Fruit fly (Drosophila melanogaster) whole organism, prepupa: Measurements from ENCODE around the gene CG45089.

Source experiments
- Blimp-1 ChIP-seq: fragments of 200-800 bp; sonication (Bioruptor generic); optimal IDR thresholded peaks from 3 replicates; lab custom pipeline; 2017; ENCODE audit warnings: missing biosample characterization, missing genetic modification characterization, mild to moderate bottlenecking, moderate library complexity, missing genetic modification reagents
- CG10631 ChIP-seq: fragments of 200-800 bp; sonication (Bioruptor generic); optimal IDR thresholded peaks from 2 replicates; lab custom pipeline; 2016; ENCODE audit warnings: missing biosample characterization, missing genetic modification characterization
- CG11294 ChIP-seq: fragments of 200-800 bp; sonication (Bioruptor generic); IDR thresholded peaks from 2 replicates; pipeline ENCODE4 v1.3.6; 2022; ENCODE audit warnings: missing biosample characterization, missing genetic modification characterization
- CG11762 ChIP-seq: fragments of 200-800 bp; sonication (Bioruptor generic); optimal IDR thresholded peaks from 3 replicates; lab custom pipeline; 2016; ENCODE audit warnings: missing biosample characterization, missing genetic modification characterization; ENCODE audit not compliant: insufficient read depth
- CG11902 ChIP-seq: fragments of 200-800 bp; sonication (Bioruptor generic); optimal IDR thresholded peaks from 3 replicates; lab custom pipeline; 2016; ENCODE audit warnings: missing biosample characterization, missing genetic modification characterization
- CG1621 ChIP-seq: fragments of 200-800 bp; sonication (Bioruptor generic); optimal IDR thresholded peaks from 3 replicates; lab custom pipeline; 2018; ENCODE audit warnings: missing biosample characterization, mild to moderate bottlenecking, missing genetic modification characterization
- CG3032 ChIP-seq: fragments of 200-800 bp; optimal IDR thresholded peaks from 2 replicates; lab custom pipeline; 2019; ENCODE audit warnings: missing biosample characterization, mild to moderate bottlenecking, missing genetic modification characterization, moderate library complexity
- CG31627 ChIP-seq: fragments of 200-800 bp; sonication (Bioruptor generic); optimal IDR thresholded peaks from 3 replicates; lab custom pipeline; 2016; ENCODE audit warnings: missing biosample characterization, missing genetic modification characterization
- CG32006 ChIP-seq: fragments of 200-800 bp; sonication (Bioruptor generic); optimal IDR thresholded peaks from 3 replicates; lab custom pipeline; 2017; ENCODE audit warnings: missing biosample characterization, mild to moderate bottlenecking, missing genetic modification characterization
- CG34406 ChIP-seq: fragments of 200-800 bp; sonication (Bioruptor generic); optimal IDR thresholded peaks from 3 replicates; lab custom pipeline; 2016; ENCODE audit warnings: missing biosample characterization, missing genetic modification characterization
- CG4318 ChIP-seq: fragments of 200-800 bp; sonication (Bioruptor generic); optimal IDR thresholded peaks from 3 replicates; lab custom pipeline; 2017; ENCODE audit warnings: missing biosample characterization, mild to moderate bottlenecking, missing genetic modification characterization
- CG6163 ChIP-seq: fragments of 200-800 bp; sonication (Bioruptor generic); IDR thresholded peaks from 3 replicates; pipeline ENCODE4 v1.3.6; 2022; ENCODE audit warnings: missing biosample characterization, missing genetic modification characterization
- CG6808 ChIP-seq: fragments of 200-800 bp; sonication (Bioruptor generic); optimal IDR thresholded peaks from 3 replicates; lab custom pipeline; 2017; ENCODE audit warnings: missing biosample characterization, missing genetic modification characterization, mild to moderate bottlenecking, moderate library complexity, missing genetic modification reagents
- CG6854 ChIP-seq: fragments of 200-800 bp; sonication (Bioruptor generic); optimal IDR thresholded peaks from 2 replicates; lab custom pipeline; 2017; ENCODE audit warnings: missing biosample characterization, mild to moderate bottlenecking, missing genetic modification characterization
- CG8632 ChIP-seq: fragments of 200-800 bp; sonication (Bioruptor generic); optimal IDR thresholded peaks from 3 replicates; lab custom pipeline; 2016; ENCODE audit warnings: missing biosample characterization, missing genetic modification characterization
- CG9139 ChIP-seq: fragments of 200-800 bp; sonication (Bioruptor generic); optimal IDR thresholded peaks from 3 replicates; lab custom pipeline; 2017; ENCODE audit warnings: missing biosample characterization, mild to moderate bottlenecking, missing genetic modification characterization
- Eip75B ChIP-seq: fragments of 200-800 bp; sonication (Bioruptor generic); optimal IDR thresholded peaks from 3 replicates; lab custom pipeline; 2016; ENCODE audit warnings: missing biosample characterization, missing genetic modification characterization
- Eip78C ChIP-seq: fragments of 200-800 bp; sonication (Bioruptor generic); peaks from one replicate; lab custom pipeline; 2016; ENCODE audit warnings: missing biosample characterization, missing genetic modification characterization
- Eip93F ChIP-seq: fragments of 200-800 bp; sonication (Bioruptor generic); optimal IDR thresholded peaks from 2 replicates; lab custom pipeline; 2016; ENCODE audit warnings: missing biosample characterization, mild to moderate bottlenecking, missing genetic modification characterization
- Ets21C ChIP-seq: fragments of 200-800 bp; sonication (Bioruptor generic); optimal IDR thresholded peaks from 3 replicates; lab custom pipeline; 2016; ENCODE audit warnings: missing biosample characterization, missing genetic modification characterization
- Ets96B ChIP-seq: fragments of 200-800 bp; optimal IDR thresholded peaks from 2 replicates; lab custom pipeline; 2019; ENCODE audit warnings: missing biosample characterization, mild to moderate bottlenecking, missing genetic modification characterization, moderate library complexity
- Hr38 ChIP-seq: sonication (Bioruptor generic); optimal IDR thresholded peaks from 2 replicates; lab custom pipeline; 2016; ENCODE audit warnings: missing biosample characterization, missing genetic modification characterization
- Hr39 ChIP-seq: fragments of 200-800 bp; sonication (Bioruptor generic); optimal IDR thresholded peaks from 2 replicates; lab custom pipeline; 2016; ENCODE audit warnings: missing biosample characterization, missing genetic modification characterization
- Lpt ChIP-seq: fragments of 200-800 bp; sonication (Bioruptor generic); optimal IDR thresholded peaks from 3 replicates; lab custom pipeline; 2016; ENCODE audit warnings: missing biosample characterization, missing genetic modification characterization
- Met ChIP-seq: fragments of 200-800 bp; sonication (Bioruptor generic); optimal IDR thresholded peaks from 3 replicates; lab custom pipeline; 2016; ENCODE audit warnings: missing biosample characterization, missing genetic modification characterization
- OdsH ChIP-seq: fragments of 200-800 bp; sonication (Bioruptor generic); optimal IDR thresholded peaks from 3 replicates; lab custom pipeline; 2016; ENCODE audit warnings: missing biosample characterization, missing genetic modification characterization
- Smox ChIP-seq: fragments of 200-800 bp; sonication (Bioruptor generic); optimal IDR thresholded peaks from 3 replicates; lab custom pipeline; 2016; ENCODE audit warnings: missing biosample characterization, missing genetic modification characterization
- Sox102F ChIP-seq: fragments of 200-800 bp; sonication (Bioruptor generic); optimal IDR thresholded peaks from 2 replicates; lab custom pipeline; 2016; ENCODE audit warnings: missing biosample characterization, mild to moderate bottlenecking, missing genetic modification characterization
- Sox15 ChIP-seq: fragments of 200-800 bp; sonication (Bioruptor generic); optimal IDR thresholded peaks from 3 replicates; lab custom pipeline; 2016; ENCODE audit warnings: missing biosample characterization, missing genetic modification characterization
- achi ChIP-seq: fragments of 200-800 bp; sonication (Bioruptor generic); optimal IDR thresholded peaks from 3 replicates; lab custom pipeline; 2016; ENCODE audit warnings: missing biosample characterization, missing genetic modification characterization
- acj6 ChIP-seq: fragments of 200-800 bp; sonication (Bioruptor generic); optimal IDR thresholded peaks from 3 replicates; lab custom pipeline; 2016; ENCODE audit warnings: missing biosample characterization, missing genetic modification characterization
- cyc ChIP-seq: fragments of 200-800 bp; sonication (Bioruptor generic); optimal IDR thresholded peaks from 3 replicates; lab custom pipeline; 2016; ENCODE audit warnings: missing biosample characterization, missing genetic modification characterization
- dac ChIP-seq: fragments of 200-800 bp; sonication (Bioruptor generic); optimal IDR thresholded peaks from 2 replicates; lab custom pipeline; 2017; ENCODE audit warnings: missing biosample characterization, mild to moderate bottlenecking, missing genetic modification characterization
- dsx ChIP-seq: fragments of 200-800 bp; optimal IDR thresholded peaks from 3 replicates; lab custom pipeline; 2019; ENCODE audit warnings: missing biosample characterization, mild to moderate bottlenecking, missing genetic modification characterization, moderate library complexity; ENCODE audit not compliant: poor library complexity, severe bottlenecking
- esn ChIP-seq: fragments of 200-800 bp; sonication (Bioruptor generic); optimal IDR thresholded peaks from 2 replicates; lab custom pipeline; 2016; ENCODE audit warnings: missing biosample characterization, mild to moderate bottlenecking, missing genetic modification characterization, moderate library complexity
- fkh ChIP-seq: fragments of 200-800 bp; sonication (Bioruptor generic); optimal IDR thresholded peaks from 3 replicates; lab custom pipeline; 2017; ENCODE audit warnings: missing biosample characterization, mild to moderate bottlenecking, missing genetic modification characterization, moderate library complexity
- lz ChIP-seq: fragments of 200-800 bp; sonication (Bioruptor generic); optimal IDR thresholded peaks from 3 replicates; lab custom pipeline; 2016; ENCODE audit warnings: missing biosample characterization, missing genetic modification characterization
- net ChIP-seq: fragments of 200-800 bp; sonication (Bioruptor generic); optimal IDR thresholded peaks from 3 replicates; lab custom pipeline; 2016; ENCODE audit warnings: missing biosample characterization, missing genetic modification characterization
- pdm3 ChIP-seq: fragments of 200-800 bp; sonication (Bioruptor generic); optimal IDR thresholded peaks from 3 replicates; lab custom pipeline; 2016; ENCODE audit warnings: missing biosample characterization, missing genetic modification characterization
- salr ChIP-seq, 2 experiments: fragments of 200-800 bp; sonication (Bioruptor generic); optimal IDR thresholded peaks; 3 replicates each; lab custom pipeline; 2016 to 2018; ENCODE audit warnings: missing biosample characterization in 2 of 2, missing genetic modification characterization in 2 of 2, mild to moderate bottlenecking in 1 of 2
- spab ChIP-seq: fragments of 200-800 bp; sonication (Bioruptor generic); optimal IDR thresholded peaks from 2 replicates; lab custom pipeline; 2017; ENCODE audit warnings: missing biosample characterization, mild to moderate bottlenecking, missing genetic modification characterization, missing genetic modification reagents
- ss ChIP-seq, 2 experiments: fragments of 200-800 bp; sonication (Bioruptor generic); optimal IDR thresholded peaks; 2 replicates in 1 of 2; 3 replicates in 1 of 2; lab custom pipeline; 2017 to 2018; ENCODE audit warnings: mild to moderate bottlenecking in 2 of 2, missing biosample characterization in 2 of 2, missing genetic modification characterization in 2 of 2, moderate library complexity in 1 of 2
- svp ChIP-seq: fragments of 200-800 bp; sonication (Bioruptor generic); peaks from one replicate; lab custom pipeline; 2016; ENCODE audit warnings: missing biosample characterization, missing genetic modification characterization
- topi ChIP-seq: fragments of 200-800 bp; sonication (Bioruptor generic); optimal IDR thresholded peaks from 3 replicates; lab custom pipeline; 2016; ENCODE audit warnings: missing biosample characterization, missing genetic modification characterization

CG45089 gene

DNA sequence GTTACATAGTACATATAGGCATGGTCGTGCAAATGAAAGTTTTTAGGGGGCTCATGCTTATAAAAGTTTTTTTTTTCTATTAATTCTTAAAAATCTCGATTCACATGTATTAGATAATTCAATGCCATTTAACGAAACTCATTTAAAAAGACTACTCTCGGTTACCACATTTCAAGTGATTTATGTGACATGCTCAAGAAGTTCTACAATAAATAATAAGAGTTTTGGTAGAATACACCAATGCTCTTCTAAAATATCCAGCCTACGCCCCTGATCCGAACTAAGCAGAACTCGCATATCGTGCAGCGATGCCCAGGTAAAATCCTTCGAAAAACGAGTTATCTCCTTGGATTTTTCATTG lies 1.1 kb downstream of the CG45089 start (continued):
- peak; percentile 63 for TF ChIP-seq OdsH (GFP tag; lab: Kevin White, UChicago)
- TF ChIP-seq CG10631 (GFP tag; lab: Kevin White, UChicago), result peak; percentile 53
- TF ChIP-seq CG9139, result no peak
- TF ChIP-seq Hr38 (GFP tag; lab: Kevin White, UChicago), result no peak
- TF ChIP-seq Blimp-1 (GFP tag; lab: Kevin White, UChicago), result no peak
- no peak for TF ChIP-seq Sox15 (GFP tag; lab: Kevin White, UChicago)
- peak; percentile 59 for TF ChIP-seq Eip75B (GFP tag; lab: Kevin White, UChicago)
- TF ChIP-seq salr (GFP tag; optimal IDR thresholded peaks at IDR 0.05; lab: Kevin White, UChicago), result peak in 1 of 2 experiments; percentile 42
- peak; percentile 8 for TF ChIP-seq spab (GFP tag; lab: Kevin White, UChicago)
- no peak for TF ChIP-seq CG4318 (GFP tag; lab: Kevin White, UChicago)
- TF ChIP-seq CG32006 (GFP tag; lab: Kevin White, UChicago), result peak; percentile 71
- peak; percentile 41 for TF ChIP-seq CG34406 (GFP tag; lab: Kevin White, UChicago)
- peak; percentile 90 for TF ChIP-seq Eip78C (GFP tag; lab: Kevin White, UChicago)
- TF ChIP-seq CG6163 (GFP tag; lab: Robert Waterston, UW), result 0 out of 3 replicates have a peak, but pooled peaks have one; percentile 25
- no peak for TF ChIP-seq CG1621 (tag; lab: Kevin White, UChicago)
- TF ChIP-seq Lpt (GFP tag; lab: Kevin White, UChicago), result peak; percentile 27
- TF ChIP-seq ss (GFP tag; optimal IDR thresholded peaks at IDR 0.05; lab: Kevin White, UChicago), result peak; percentile 1 to 48
- peak; percentile 1 for TF ChIP-seq net (GFP tag; lab: Kevin White, UChicago)
- TF ChIP-seq Hr39 (GFP tag; lab: Kevin White, UChicago), result peak; percentile 65
- peak; percentile 43 for TF ChIP-seq CG3032 (tag; lab: Kevin White, UChicago)
- TF ChIP-seq esn (GFP tag; lab: Kevin White, UChicago), result peak; percentile 73
- peak; percentile 41 for TF ChIP-seq Sox102F
- TF ChIP-seq Smox (GFP tag; lab: Kevin White, UChicago), result peak; percentile 70
- peak; percentile 10 for TF ChIP-seq CG11902 (GFP tag; lab: Kevin White, UChicago)
- TF ChIP-seq CG6854 (GFP tag; lab: Kevin White, UChicago), result no peak
- TF ChIP-seq CG31627, result peak; percentile 62
- TF ChIP-seq CG6808 (GFP tag; lab: Kevin White, UChicago), result peak; percentile 44
- TF ChIP-seq Met (GFP tag; lab: Kevin White, UChicago), result peak; percentile 72
- no peak for TF ChIP-seq fkh (GFP tag; lab: Kevin White, UChicago)
- peak; percentile 55 for TF ChIP-seq Ets21C (GFP tag; lab: Kevin White, UChicago)
- peak; percentile 65 for TF ChIP-seq acj6
- peak; percentile 44 for TF ChIP-seq Ets96B
- TF ChIP-seq dsx, result no peak

DNA sequence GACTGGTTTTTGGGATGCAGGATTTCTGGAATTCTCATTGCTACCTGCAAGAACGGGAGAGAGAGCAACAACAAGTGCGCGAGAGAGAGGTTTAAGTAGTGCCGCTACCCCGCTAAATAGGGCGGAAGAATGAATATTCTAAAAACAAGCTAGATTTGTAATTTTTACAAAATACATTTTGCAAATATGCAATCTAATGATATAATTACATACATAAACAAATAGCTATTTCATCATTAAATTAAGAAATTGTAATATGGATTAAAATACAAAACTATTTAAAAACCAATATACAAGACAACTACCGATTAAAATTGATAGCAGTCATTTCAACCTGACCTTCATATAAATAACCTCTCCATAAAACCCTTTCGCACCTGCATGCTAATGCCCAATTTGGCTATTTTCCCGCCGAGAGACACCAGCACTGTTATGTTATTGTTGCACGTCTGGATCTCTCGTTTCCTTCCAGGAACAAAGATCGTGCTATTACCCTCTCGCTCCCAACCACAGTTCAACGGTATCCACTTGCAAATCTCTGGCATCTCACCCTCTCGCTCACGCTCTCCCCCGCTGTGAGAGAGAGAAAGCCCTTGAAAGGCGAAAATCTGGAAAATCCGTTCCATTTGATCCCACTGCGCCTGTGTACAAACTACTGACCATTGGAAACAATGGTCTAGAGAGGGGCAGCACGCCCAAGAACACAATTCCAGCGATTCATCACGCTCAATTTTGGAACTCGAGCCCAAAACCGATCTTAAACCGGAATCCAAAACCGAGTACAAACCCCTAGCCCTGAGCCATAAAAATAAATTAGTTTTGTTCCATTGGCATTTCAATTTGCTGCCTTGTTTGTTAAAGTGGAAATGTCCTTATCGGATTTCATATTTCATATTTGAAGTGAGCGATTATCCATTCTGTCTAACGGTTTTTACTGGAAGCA lies 1.7 kb downstream of the CG45089 start, which contains the start of gene Nek2:
TSS of gene Nek2 (minus strand) at position 51 of the 943 bp plus-strand sequence.
- TF ChIP-seq CG11762 (GFP tag; lab: Kevin White, UChicago) (no peak), fkh (GFP tag; lab: Kevin White, UChicago) (no peak), CG10631 (GFP tag; lab: Kevin White, UChicago) (peak; percentile 26), Eip75B (GFP tag; lab: Kevin White, UChicago) (no peak), achi (peak; percentile 1), CG34406 (GFP tag; lab: Kevin White, UChicago) (no peak), CG1621 (tag; lab: Kevin White, UChicago) (no peak), Blimp-1 (GFP tag; lab: Kevin White, UChicago) (peak; percentile 6), Eip78C (GFP tag; lab: Kevin White, UChicago) (peak; percentile 79), spab (GFP tag; lab: Kevin White, UChicago) (peak; percentile 29), CG3032 (tag; lab: Kevin White, UChicago) (peak; percentile 34), pdm3 (GFP tag; lab: Kevin White, UChicago) (no peak), CG6163 (GFP tag; lab: Robert Waterston, UW) (no peak), Hr39 (GFP tag; lab: Kevin White, UChicago) (no peak), CG8632 (GFP tag; lab: Kevin White, UChicago) (no peak), esn (GFP tag; lab: Kevin White, UChicago) (peak; percentile 18), Eip93F (GFP tag; lab: Kevin White, UChicago) (no peak), CG6854 (GFP tag; lab: Kevin White, UChicago) (no peak), Ets21C (GFP tag; lab: Kevin White, UChicago) (no peak), acj6 (peak; percentile 14), CG6808 (GFP tag; lab: Kevin White, UChicago) (peak; percentile 50), svp (GFP tag; lab: Kevin White, UChicago) (peak; percentile 37), ss (GFP tag; optimal IDR thresholded peaks at IDR 0.05; lab: Kevin White, UChicago) (peak; percentile 42 to 52), lz (GFP tag; lab: Kevin White, UChicago) (peak; percentile 9), topi (GFP tag; lab: Kevin White, UChicago) (no peak), dac (GFP tag; lab: Kevin White, UChicago) (no peak), Met (GFP tag; lab: Kevin White, UChicago) (no peak), cyc (GFP tag; lab: Kevin White, UChicago) (no peak), CG11294 (GFP tag; lab: Robert Waterston, UW) (no peak), Ets96B (peak; percentile 27), salr (GFP tag; optimal IDR thresholded peaks at IDR 0.05; lab: Kevin White, UChicago) (no peak)
